Fruit fly (Drosophila melanogaster): ENCODE data around the gene RpS4.

The RpS4 gene

DNA sequence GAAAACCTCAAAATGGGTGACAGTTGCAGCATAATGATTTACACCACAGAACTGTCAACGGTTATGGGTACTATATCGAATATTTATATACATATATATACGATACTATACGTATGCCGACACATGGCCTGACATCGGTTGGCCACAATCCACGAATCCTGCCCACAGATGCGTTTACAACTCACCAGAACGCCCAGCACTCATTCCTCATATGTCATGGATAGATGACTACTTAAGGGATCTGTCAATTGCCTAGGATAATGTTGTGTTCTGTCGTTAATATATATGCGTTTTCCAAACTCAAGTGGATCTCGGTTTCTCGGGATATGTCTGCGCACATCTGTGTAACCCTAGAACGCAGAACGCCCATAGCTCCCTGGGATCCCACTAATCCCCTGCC is 16.9 kb downstream of the RpS4 start:
- TF ChIP-seq CG17801 (GFP tag; optimal IDR thresholded peaks at IDR 0.05; ENCODE audit: partially characterized antibody), result no peak

DNA sequence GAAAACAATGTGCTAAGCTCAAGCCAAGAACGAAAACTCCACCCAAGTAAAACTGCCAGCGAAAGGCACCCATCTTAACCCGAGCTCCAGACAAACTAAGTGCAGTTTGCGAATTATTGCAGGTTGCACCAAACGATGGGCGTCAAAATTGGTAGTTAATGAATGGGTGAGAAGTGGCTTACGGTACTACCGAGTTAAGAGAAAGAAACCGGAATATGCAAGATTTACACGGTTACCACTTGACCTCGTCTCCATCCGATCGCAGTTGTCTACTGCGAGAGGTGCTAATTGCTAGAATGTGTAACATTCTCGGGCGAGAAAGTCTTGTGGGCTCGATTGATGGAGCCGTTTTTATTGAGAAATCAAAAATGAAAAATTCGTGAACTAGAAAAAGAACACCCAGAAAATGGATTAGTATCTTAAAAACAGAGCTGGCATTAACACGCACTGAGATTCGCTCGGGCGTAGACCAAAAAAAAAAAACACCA is 19.8 kb downstream of the RpS4 start, which contains the start of the genes CG14115 and CG34428:
CG14115 (minus strand) TSS at position 101 of the 488 bp plus-strand sequence.
CG34428 (plus strand) TSS at position 438 of the 488 bp plus-strand sequence.
- TF ChIP-seq CG17801 (GFP tag; optimal IDR thresholded peaks at IDR 0.05; ENCODE audit: partially characterized antibody), result no peak

DNA sequence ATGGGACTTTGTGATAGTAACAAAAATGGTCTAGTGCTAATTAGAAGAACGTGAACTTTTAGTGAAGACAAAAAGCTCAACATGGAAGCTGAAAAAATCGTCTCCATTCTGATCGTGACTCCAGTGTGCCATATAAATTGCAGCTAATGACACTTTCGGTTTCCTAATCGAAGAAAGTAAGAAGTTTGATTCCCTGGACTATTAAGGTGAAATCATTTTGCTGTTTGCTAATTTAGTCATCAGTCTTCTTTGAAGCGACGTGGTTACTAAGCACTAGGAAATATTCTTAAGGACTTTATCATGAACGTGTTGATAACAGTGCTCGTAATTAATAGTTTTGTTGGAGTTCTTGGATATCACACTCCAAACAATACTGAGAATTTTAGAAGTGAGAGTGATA is 21.2 kb downstream of the RpS4 start, which contains the start of gene CG34429:
CG34429 (plus strand) TSS at position 301 of the 400 bp plus-strand sequence.
- no peak for TF ChIP-seq CG17801 (GFP tag; optimal IDR thresholded peaks at IDR 0.05; ENCODE audit: partially characterized antibody)

DNA sequence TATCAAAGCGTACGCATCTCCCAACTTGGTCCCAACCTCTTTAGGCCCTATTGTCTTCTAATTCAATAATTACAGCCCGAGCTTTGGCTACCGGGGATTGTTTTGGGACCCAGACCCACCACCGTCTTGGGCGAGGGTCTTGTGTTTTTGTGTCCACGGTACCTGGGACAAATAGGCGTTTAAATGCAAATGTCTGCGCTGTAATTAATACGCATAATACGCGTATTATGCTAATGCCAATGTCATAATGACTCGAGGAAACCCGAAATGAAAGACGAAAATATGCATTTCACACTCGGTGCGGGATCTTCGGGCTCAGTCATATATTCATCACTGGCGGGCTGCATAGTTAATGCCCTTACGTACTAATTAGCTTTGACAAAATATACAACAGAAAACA is 22.8 kb downstream of the RpS4 start:
- no peak for TF ChIP-seq CG17801 (GFP tag; optimal IDR thresholded peaks at IDR 0.05; ENCODE audit: partially characterized antibody)

DNA sequence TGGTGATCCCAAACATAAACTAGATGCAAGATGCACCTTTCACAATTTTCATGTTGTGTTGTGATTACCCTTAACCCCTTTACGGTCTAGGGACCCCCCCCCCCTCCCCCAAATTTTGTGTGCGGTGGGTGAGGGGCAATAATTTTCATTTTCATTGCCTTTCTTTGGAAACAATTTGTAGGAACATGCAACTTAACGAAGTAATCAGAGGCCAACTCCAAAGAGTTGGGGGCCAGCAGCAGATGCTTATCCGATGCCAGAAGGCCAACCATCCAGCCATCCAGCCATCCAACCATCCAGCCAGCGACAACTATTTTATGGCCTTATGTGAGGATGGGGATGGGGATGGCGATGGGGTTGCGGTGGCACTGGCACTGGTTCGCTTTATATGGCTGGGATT is 23.4 kb downstream of the RpS4 start:
- no peak for TF ChIP-seq CG17801 (GFP tag; optimal IDR thresholded peaks at IDR 0.05; ENCODE audit: partially characterized antibody)

DNA sequence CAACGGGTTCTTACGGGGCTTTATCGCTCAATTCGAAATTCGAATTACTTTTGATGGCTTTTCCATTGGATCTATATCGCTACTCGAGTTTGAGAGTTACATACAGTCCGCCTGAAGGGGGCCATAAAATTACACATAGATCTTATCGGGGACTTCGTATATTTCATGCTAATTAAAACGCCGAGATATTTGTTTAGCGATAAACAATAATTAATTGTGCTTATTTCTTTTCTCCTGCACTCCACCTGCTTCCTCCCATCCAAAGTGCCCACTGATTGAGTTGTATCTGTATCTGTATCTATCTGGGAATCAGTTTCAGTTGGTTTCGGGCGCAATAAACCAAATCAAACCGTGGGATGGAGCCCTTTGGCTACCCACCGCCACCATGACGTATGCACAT is 24.1 kb downstream of the RpS4 start:
- no peak for TF ChIP-seq CG17801 (GFP tag; optimal IDR thresholded peaks at IDR 0.05; ENCODE audit: partially characterized antibody)

DNA sequence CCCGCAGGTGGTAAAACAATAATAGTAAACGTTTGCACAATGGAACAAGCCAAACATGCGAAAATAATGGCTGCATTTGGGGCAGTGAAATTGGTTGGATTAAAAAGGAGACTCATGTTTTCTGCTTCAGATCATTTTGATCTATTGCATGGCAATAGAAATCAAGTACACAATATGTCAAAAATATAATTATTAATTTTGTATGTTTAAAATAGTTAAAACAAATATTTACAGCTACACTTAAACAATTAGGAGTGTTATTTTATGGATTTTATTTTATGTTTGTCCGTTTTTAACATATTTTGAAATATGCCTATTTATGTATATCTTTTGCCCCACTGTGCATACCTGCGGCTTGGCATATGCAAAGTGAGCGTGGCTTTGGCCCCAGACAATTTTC is 24.7 kb downstream of the RpS4 start:
- no peak for TF ChIP-seq CG17801 (GFP tag; optimal IDR thresholded peaks at IDR 0.05; ENCODE audit: partially characterized antibody)

DNA sequence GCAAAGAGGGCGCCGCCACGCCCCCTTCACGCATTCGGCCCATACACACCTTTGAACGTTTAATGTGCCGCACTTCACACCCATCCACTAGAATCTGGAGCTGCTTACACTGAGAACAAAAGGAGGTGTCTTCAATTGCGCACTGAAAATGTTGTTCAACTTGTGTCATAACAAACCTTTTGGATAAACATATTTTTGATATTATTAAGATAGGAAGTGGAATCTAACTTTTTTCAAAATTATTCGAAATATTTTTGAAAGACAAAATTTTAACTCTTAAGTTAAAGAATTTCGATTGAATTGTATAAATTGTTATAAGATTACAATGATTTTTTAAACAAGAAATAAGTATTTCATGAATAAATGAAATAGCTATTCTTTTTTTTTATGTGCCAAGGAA is 26.7 kb downstream of the RpS4 start:
- no peak for TF ChIP-seq CG17801 (GFP tag; optimal IDR thresholded peaks at IDR 0.05; ENCODE audit: partially characterized antibody)

DNA sequence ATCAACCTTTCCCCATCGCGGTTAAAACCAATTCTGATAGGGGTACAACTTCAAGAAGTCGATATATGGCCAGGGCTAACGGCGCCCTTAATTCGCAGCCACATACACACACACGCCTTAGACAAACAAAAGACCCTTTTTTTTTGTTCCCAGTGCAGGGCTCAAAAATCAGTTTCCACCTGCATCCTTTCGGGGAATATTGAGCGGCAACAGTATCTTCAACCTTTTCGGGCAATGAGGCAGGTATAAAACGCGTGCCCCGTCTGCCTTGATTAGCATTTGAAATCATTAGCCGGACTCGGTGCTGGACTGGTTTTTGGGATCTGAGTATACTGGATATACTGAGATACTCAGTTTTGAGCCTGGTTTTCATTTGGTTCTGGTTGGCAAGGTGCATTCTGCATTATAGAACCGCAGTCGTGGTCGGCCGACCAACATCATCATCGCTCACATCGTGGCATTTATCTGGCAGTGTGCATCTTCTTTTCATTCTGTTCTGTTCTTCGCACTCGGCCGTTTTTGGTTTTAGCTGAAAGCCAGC is 32.6 kb downstream of the RpS4 start:
- no peak for TF ChIP-seq CG17801 (GFP tag; optimal IDR thresholded peaks at IDR 0.05; ENCODE audit: partially characterized antibody)

DNA sequence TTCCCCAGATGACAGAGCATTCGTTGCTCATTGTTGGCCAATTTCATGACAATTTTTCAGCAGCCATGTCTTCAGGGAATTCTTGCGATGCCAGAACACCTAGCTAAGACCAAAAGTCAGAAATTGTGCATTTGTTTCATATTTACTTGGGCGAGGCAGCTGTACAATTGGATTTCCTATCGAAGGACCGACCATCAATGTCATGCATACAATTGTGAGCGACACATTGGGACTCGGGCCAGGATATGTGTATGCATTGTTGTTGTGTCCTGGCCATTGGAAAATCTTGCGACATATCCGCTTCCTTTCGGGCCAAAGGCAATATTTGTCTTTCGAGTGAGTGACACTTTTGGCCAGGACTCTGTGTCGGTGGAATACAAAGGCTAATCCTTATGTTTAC is 35.8 kb downstream of the RpS4 start:
- no peak for TF ChIP-seq CG17801 (GFP tag; optimal IDR thresholded peaks at IDR 0.05; ENCODE audit: partially characterized antibody)

DNA sequence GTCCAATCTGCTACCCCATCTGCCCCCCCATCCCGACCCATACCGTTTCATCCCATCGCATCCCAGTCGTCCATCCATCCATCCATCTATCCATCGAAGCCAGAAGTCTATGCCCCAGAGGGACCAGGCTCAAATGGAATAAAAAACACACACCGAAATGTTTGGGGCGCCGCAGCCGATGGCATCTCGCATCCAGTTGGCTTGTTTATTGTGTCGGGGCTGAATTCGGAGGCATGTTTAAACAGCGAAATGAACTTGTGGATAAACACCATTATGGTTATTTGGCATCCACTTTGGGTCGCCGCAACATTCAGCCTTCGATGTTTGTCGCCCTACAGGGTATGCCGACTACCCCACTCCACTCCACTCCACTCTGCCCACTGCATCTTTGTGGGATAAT is 38.9 kb downstream of the RpS4 start:
- TF ChIP-seq CG17801 (GFP tag; optimal IDR thresholded peaks at IDR 0.05; ENCODE audit: partially characterized antibody), result no peak

DNA sequence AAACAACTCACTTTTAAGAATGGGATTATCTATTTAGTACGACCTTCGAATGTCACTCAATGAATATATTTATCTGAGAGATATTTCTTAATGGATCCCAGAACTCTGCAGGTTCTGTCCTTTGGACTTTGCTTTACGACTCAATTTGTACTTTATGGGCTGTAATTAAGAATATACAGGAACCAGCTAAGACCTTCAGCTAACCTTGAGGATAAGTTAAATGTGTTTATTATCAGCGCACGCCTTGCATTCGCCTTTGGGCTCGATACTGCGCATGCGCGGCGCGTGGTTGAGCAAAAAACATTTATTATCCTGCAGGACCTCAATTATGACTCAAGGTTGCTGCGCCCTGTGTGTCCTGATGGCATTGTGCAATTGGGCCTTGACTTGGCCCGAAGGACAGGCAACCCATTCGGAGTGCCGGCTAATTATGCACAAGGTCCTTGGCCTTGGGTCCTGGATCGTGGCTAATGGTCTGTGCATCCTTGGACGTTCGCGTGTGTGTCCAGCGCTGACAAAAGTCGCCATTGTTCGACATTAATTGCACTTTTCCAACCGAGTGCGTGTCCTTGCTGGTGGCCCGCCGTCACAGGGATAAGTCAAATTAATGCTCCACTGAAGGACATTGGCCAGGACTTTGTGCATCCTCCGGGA is 39.9 kb downstream of the RpS4 start:
- no peak for TF ChIP-seq CG17801 (GFP tag; optimal IDR thresholded peaks at IDR 0.05; ENCODE audit: partially characterized antibody)

DNA sequence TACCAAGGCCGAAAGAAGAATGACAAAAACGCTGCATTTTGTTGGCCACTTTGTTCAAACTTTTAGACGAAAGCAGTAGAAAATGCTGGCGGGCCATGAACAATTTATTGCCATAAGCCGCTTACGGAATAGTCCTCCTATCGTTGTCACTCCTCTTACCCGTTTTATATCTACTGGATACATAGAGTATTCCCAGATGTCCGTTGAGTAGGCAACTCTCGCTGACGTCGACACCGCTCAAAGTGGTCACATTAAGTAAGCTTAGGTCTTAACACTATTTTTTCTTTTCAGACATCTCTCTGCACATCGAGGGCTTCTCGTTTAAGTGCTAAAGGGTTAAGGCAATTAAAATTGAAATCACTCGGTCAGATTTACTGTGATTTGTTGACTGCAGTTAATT is 41.9 kb downstream of the RpS4 start:
- no peak for TF ChIP-seq CG17801 (GFP tag; optimal IDR thresholded peaks at IDR 0.05; ENCODE audit: partially characterized antibody)

DNA sequence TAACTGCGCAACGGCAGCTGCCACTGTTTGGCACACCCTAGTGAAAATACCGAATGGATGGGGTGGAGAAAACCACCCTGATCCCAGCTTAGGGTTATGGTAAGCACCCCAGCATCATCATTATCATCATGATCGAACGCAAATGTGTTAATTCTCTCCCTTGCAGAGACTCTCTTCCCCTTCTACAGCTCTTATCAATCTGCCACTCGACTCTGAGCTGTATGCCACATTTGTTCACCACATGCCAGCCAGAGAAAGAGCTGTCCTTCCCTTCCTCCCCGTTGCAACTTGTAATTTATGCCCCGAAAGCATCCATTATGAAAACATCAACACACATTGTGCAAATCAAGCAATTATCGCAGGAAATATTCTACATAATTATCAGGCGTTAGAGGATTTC is 42.9 kb downstream of the RpS4 start:
- TF ChIP-seq CG17801 (GFP tag; optimal IDR thresholded peaks at IDR 0.05; ENCODE audit: partially characterized antibody), result no peak

DNA sequence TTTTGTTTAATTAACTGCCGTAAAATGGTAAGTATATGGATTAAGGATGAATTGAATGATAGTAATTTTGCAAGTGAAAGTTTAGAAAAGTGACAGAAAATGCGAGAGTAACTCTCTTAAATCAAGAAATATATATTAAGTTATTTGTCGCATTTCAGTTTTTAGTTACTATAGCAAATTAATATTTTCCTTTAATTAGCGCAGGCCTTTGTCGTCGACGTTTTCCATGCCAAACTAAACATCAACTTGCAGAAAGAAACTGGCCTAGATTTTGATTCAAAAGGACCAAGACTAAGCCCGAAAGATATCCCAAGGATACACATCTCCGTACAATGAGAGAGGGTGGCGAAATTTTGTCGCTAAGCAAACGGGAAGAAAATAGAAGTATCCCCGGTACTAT is 45.6 kb downstream of the RpS4 start, which contains the start of gene CG17300:
CG17300 (minus strand) TSS at position 101 of the 400 bp plus-strand sequence.
- no peak for TF ChIP-seq CG17801 (GFP tag; optimal IDR thresholded peaks at IDR 0.05; ENCODE audit: partially characterized antibody)

DNA sequence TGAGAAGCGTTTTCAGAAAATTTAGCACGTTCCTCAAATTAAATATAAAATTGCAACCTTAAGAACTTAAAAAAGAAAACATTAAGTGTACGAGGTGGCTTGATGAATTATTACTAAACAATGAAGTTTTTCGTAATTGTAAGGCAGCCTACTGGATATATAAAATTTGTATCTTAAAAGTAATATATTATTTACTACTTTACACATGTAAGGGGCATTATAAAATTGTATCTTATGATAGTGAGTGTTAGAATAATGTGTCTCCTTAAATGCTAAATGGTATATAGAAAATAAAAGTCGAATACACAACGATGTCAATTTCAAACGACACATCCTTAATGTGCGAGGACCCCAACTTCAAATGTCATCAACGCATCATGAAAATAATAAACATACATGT is 48.3 kb downstream of the RpS4 start, which contains the start of gene CG11251:
CG11251 (minus strand) TSS at position 101 of the 400 bp plus-strand sequence.
- TF ChIP-seq CG17801 (GFP tag; optimal IDR thresholded peaks at IDR 0.05; ENCODE audit: partially characterized antibody), result no peak

All from ovary, adult (tissue).